Worm (Caenorhabditis elegans) whole organism, mixed stage, embryonic: Measurements from ENCODE around the gene C08G9.2.

Experiments used
- bed-3 ChIP-seq: fragments of 200-800 bp; sonication (Bioruptor generic); optimal IDR thresholded peaks from 3 replicates; lab custom pipeline; 2018; ENCODE audit warnings: mild to moderate bottlenecking, missing genetic modification characterization, moderate library complexity, missing compliant biosample characterization
- blmp-1 ChIP-seq: fragments of 150-350 bp; optimal IDR thresholded peaks from 2 replicates; lab custom pipeline; 2014; ENCODE audit warnings: missing biosample characterization, missing genetic modification characterization
- ceh-39 ChIP-seq: fragments of 150-350 bp; optimal IDR thresholded peaks from 2 replicates; lab custom pipeline; 2014; ENCODE audit warnings: missing biosample characterization, missing genetic modification characterization
- elt-3 ChIP-seq: fragments of 150-350 bp; optimal IDR thresholded peaks from 2 replicates; lab custom pipeline; 2014; ENCODE audit warnings: missing biosample characterization, missing genetic modification characterization
- ham-2 ChIP-seq: fragments of 200-800 bp; sonication (Bioruptor generic); optimal IDR thresholded peaks from 2 replicates; lab custom pipeline; 2018; ENCODE audit warnings: mild to moderate bottlenecking, missing genetic modification characterization, missing compliant biosample characterization
- lin-13 ChIP-seq: fragments of 150-350 bp; optimal IDR thresholded peaks from 2 replicates; lab custom pipeline; 2014; ENCODE audit warnings: missing biosample characterization, missing genetic modification characterization
- nhr-12 ChIP-seq: fragments of 150-350 bp; optimal IDR thresholded peaks from 2 replicates; lab custom pipeline; 2014; ENCODE audit warnings: missing biosample characterization, missing genetic modification characterization
- nhr-237 ChIP-seq: fragments of 150-350 bp; optimal IDR thresholded peaks from 2 replicates; lab custom pipeline; 2014; ENCODE audit warnings: missing biosample characterization, missing genetic modification characterization
- pha-4 ChIP-seq: fragments of 150-350 bp; optimal IDR thresholded peaks from 2 replicates; lab custom pipeline; 2018; ENCODE audit warnings: missing biosample characterization, missing genetic modification reagents, missing genetic modification characterization
- snpc-4 ChIP-seq: fragments of 150-350 bp; optimal IDR thresholded peaks from 2 replicates; lab custom pipeline; 2014; ENCODE audit warnings: missing biosample characterization, missing genetic modification characterization
- unc-62 ChIP-seq: fragments of 150-350 bp; optimal IDR thresholded peaks from 2 replicates; lab custom pipeline; 2014; ENCODE audit warnings: missing biosample characterization, missing genetic modification reagents, missing genetic modification characterization
- zip-8 ChIP-seq: fragments of 150-350 bp; optimal IDR thresholded peaks from 2 replicates; lab custom pipeline; 2014; ENCODE audit warnings: missing biosample characterization, missing genetic modification characterization

ce11 chrIV:7632535-7632934, 40.2 kb downstream of the C08G9.2 start, which contains the start of gene F45E4.6:
- TF ChIP-seq snpc-4 (no peak), bed-3 (no peak), nhr-237 (no peak), elt-3 (tag; lab: Kevin White, UChicago) (no peak), nhr-12 (tag; lab: Kevin White, UChicago) (no peak), unc-62 (GFP tag; lab: Kevin White, UChicago) (no peak), pha-4 (tag; lab: Kevin White, UChicago) (no peak), zip-8 (tag; lab: Kevin White, UChicago) (no peak), ceh-39 (tag; lab: Kevin White, UChicago) (no peak), blmp-1 (tag; lab: Kevin White, UChicago) (no peak), lin-13 (tag; lab: Kevin White, UChicago) (no peak), ham-2 (GFP tag; lab: Kevin White, UChicago) (no peak)
